Worm (Caenorhabditis elegans): ENCODE data around the gene K07C5.2.

Gene K07C5.2

ce11 chrV:10339200-10339599 is at the start of gene K07C5.2:
Gene K07C5.2, plus strand, starts transcription at chrV:10339500.
- TF ChIP-seq fkh-6 (tag; optimal IDR thresholded peaks at IDR 0.05) (no peak), sdc-2 (tag; optimal IDR thresholded peaks at IDR 0.05) (no peak), ets-4 (tag; optimal IDR thresholded peaks at IDR 0.05) (no peak), pqm-1 (tag; optimal IDR thresholded peaks at IDR 0.05) (no peak), ceh-34 (tag; optimal IDR thresholded peaks at IDR 0.05) (no peak), pros-1 (tag; optimal IDR thresholded peaks at IDR 0.05) (no peak), tbx-7 (tag; optimal IDR thresholded peaks at IDR 0.05) (no peak), ceh-24 (tag; optimal IDR thresholded peaks at IDR 0.05) (no peak), pat-9 (tag; optimal IDR thresholded peaks at IDR 0.05) (no peak), npax-4 (tag; optimal IDR thresholded peaks at IDR 0.05) (no peak), ceh-14 (tag; optimal IDR thresholded peaks at IDR 0.05) (no peak)

ce11 chrV:10289743-10290142 is 49.6 kb upstream of the K07C5.2 start, which contains the start of gene B0024.15:
Gene B0024.15, plus strand, starts transcription at chrV:10290043.
- TF ChIP-seq ceh-2 (tag; optimal IDR thresholded peaks at IDR 0.05) (no peak), gmeb-2 (tag; optimal IDR thresholded peaks at IDR 0.05) (no peak), ceh-14 (tag; optimal IDR thresholded peaks at IDR 0.05) (no peak), unc-55 (GFP tag; optimal IDR thresholded peaks at IDR 0.05) (no peak), ets-4 (tag; optimal IDR thresholded peaks at IDR 0.05) (no peak), ceh-9 (tag; optimal IDR thresholded peaks at IDR 0.05) (no peak), che-1 (tag; optimal IDR thresholded peaks at IDR 0.05) (no peak), ceh-6 (GFP tag; optimal IDR thresholded peaks at IDR 0.05) (no peak), ceh-18 (tag; optimal IDR thresholded peaks at IDR 0.05) (no peak), C08G9.2 (tag; optimal IDR thresholded peaks at IDR 0.05) (no peak), ceh-31 (tag; optimal IDR thresholded peaks at IDR 0.05) (no peak), syd-9 (tag; optimal IDR thresholded peaks at IDR 0.05) (no peak), ceh-45 (GFP tag; IDR thresholded peaks at IDR 0.05) (no peak), ceh-19 (GFP tag; optimal IDR thresholded peaks at IDR 0.05) (no peak), eyg-1 (tag; optimal IDR thresholded peaks at IDR 0.05) (no peak)

- TF ChIP-seq mec-3 (tag; optimal IDR thresholded peaks at IDR 0.05; ENCODE audit: borderline replicate concordance) (no peak), rnt-1 (tag; optimal IDR thresholded peaks at IDR 0.05) (no peak), unc-3 (GFP tag; conservative IDR thresholded peaks at IDR 0.05) (no peak), unc-3 (tag; optimal IDR thresholded peaks at IDR 0.05) (no peak), eyg-1 (tag; optimal IDR thresholded peaks at IDR 0.05) (no peak), nhr-232 (tag; optimal IDR thresholded peaks at IDR 0.05) (no peak), ttx-3 (tag; optimal IDR thresholded peaks at IDR 0.05) (no peak)
These were observed 47.5 kb upstream of the K07C5.2 start for ce11 chrV:10291848-10292247.

- TF ChIP-seq pat-9 (tag; optimal IDR thresholded peaks at IDR 0.05) (no peak), K02D7.2 (tag; optimal IDR thresholded peaks at IDR 0.05) (no peak), pha-2 (tag; optimal IDR thresholded peaks at IDR 0.05) (no peak), pha-4 (tag; optimal IDR thresholded peaks at IDR 0.05) (no peak), F13H6.1 (tag; optimal IDR thresholded peaks at IDR 0.05) (no peak), K09A11.1 (tag; optimal IDR thresholded peaks at IDR 0.05; ENCODE audit: insufficient read depth) (no peak), unc-55 (GFP tag; optimal IDR thresholded peaks at IDR 0.05) (no peak), dve-1 (tag; optimal IDR thresholded peaks at IDR 0.05) (no peak), ref-2 (tag; optimal IDR thresholded peaks at IDR 0.05) (no peak), fax-1 (tag; optimal IDR thresholded peaks at IDR 0.05) (no peak), ahr-1 (tag; optimal IDR thresholded peaks at IDR 0.05) (no peak), ceh-14 (tag; optimal IDR thresholded peaks at IDR 0.05) (no peak), ceh-34 (tag; optimal IDR thresholded peaks at IDR 0.05) (no peak), pag-3 (tag; optimal IDR thresholded peaks at IDR 0.05; ENCODE audit: borderline replicate concordance) (no peak)
These were observed 46.4 kb upstream of the K07C5.2 start, which contains the start of gene col-149 for ce11 chrV:10292819-10293357. Gene col-149, minus strand, starts transcription at chrV:10292869.

All from whole organism, late embryonic.